Fruit fly (Drosophila melanogaster) whole organism, embryonic: ENCODE data around the gene CG10761.

Experiments used
- Awh ChIP-seq: fragments of 200-800 bp; sonication (Bioruptor generic); IDR thresholded peaks from 2 replicates; pipeline ENCODE4, ENCODE4 v1.3.6; 2022; ENCODE audit warnings: missing biosample characterization, missing genetic modification characterization
- CG1024 ChIP-seq: fragments of 200-800 bp; sonication (Bioruptor generic); IDR thresholded peaks from 2 replicates; pipeline ENCODE4 v1.3.6; 2022; ENCODE audit warnings: missing biosample characterization, missing genetic modification characterization
- CG10565 ChIP-seq: fragments of 200-800 bp; sonication (Bioruptor generic); optimal IDR thresholded peaks from 3 replicates; lab custom pipeline; 2016; ENCODE audit warnings: missing biosample characterization, mild to moderate bottlenecking, missing genetic modification characterization
- CG10979 ChIP-seq: fragments of 200-800 bp; sonication (Bioruptor generic); optimal IDR thresholded peaks from 2 replicates; lab custom pipeline; 2018; ENCODE audit warnings: missing biosample characterization, mild to moderate bottlenecking, missing genetic modification characterization, moderate library complexity
- CG11093 ChIP-seq: fragments of 200-800 bp; sonication (Bioruptor generic); IDR thresholded peaks from 3 replicates; pipeline ENCODE4 v1.3.6; 2022; ENCODE audit warnings: missing biosample characterization, missing genetic modification characterization
- CG11247 ChIP-seq: fragments of 200-800 bp; sonication (Bioruptor generic); IDR thresholded peaks from 2 replicates; pipeline ENCODE4 v1.3.6; 2022; ENCODE audit warnings: missing biosample characterization, missing genetic modification characterization
- CG12219 ChIP-seq: fragments of 200-800 bp; sonication (Bioruptor generic); optimal IDR thresholded peaks from 3 replicates; lab custom pipeline; 2018; ENCODE audit warnings: missing biosample characterization, mild to moderate bottlenecking, missing genetic modification characterization
- CG14667 ChIP-seq: fragments of 200-800 bp; sonication (Bioruptor generic); IDR thresholded peaks from 2 replicates; pipeline ENCODE4 v1.3.6; 2022; ENCODE audit warnings: missing biosample characterization, missing genetic modification characterization
- CG15269 ChIP-seq: fragments of 200-800 bp; sonication (Bioruptor generic); optimal IDR thresholded peaks from 2 replicates; lab custom pipeline; 2018; ENCODE audit warnings: missing biosample characterization, mild to moderate bottlenecking, missing genetic modification characterization, moderate library complexity
- CG15514 ChIP-seq: fragments of 200-800 bp; sonication (Bioruptor generic); optimal IDR thresholded peaks from 3 replicates; lab custom pipeline; 2017; ENCODE audit warnings: missing biosample characterization, missing genetic modification characterization, mild to moderate bottlenecking, moderate library complexity, missing genetic modification reagents
- CG17361 ChIP-seq: fragments of 200-800 bp; sonication (Bioruptor generic); IDR thresholded peaks from 3 replicates; pipeline ENCODE4 v1.3.6; 2022; ENCODE audit warnings: missing biosample characterization, missing genetic modification characterization
- CG17802 ChIP-seq: fragments of 200-800 bp; sonication (Bioruptor generic); optimal IDR thresholded peaks from 2 replicates; lab custom pipeline; 2018; ENCODE audit warnings: missing biosample characterization, mild to moderate bottlenecking, missing genetic modification characterization, moderate library complexity
- CG18011 ChIP-seq: fragments of 200-800 bp; sonication (Bioruptor generic); optimal IDR thresholded peaks from 2 replicates; lab custom pipeline; 2017; ENCODE audit warnings: missing biosample characterization, missing genetic modification characterization, mild to moderate bottlenecking, moderate library complexity, missing genotype
- CG18262 ChIP-seq: fragments of 200-800 bp; optimal IDR thresholded peaks from 3 replicates; lab custom pipeline; 2019; ENCODE audit warnings: missing biosample characterization, mild to moderate bottlenecking, missing genetic modification characterization, moderate library complexity
- CG2116 ChIP-seq: fragments of 200-800 bp; sonication (Bioruptor generic); optimal IDR thresholded peaks from 3 replicates; lab custom pipeline; 2018; ENCODE audit warnings: missing biosample characterization, mild to moderate bottlenecking, missing genetic modification characterization
- CG30020 ChIP-seq: fragments of 200-800 bp; optimal IDR thresholded peaks from 2 replicates; lab custom pipeline; 2019; ENCODE audit warnings: missing biosample characterization, mild to moderate bottlenecking, missing genetic modification characterization, moderate library complexity
- CG30431 ChIP-seq: fragments of 200-800 bp; sonication (Bioruptor generic); optimal IDR thresholded peaks from 2 replicates; lab custom pipeline; 2017; ENCODE audit warnings: missing biosample characterization, missing genetic modification characterization
- CG4328 ChIP-seq: fragments of 200-800 bp; sonication (Bioruptor generic); optimal IDR thresholded peaks from 3 replicates; lab custom pipeline; 2017; ENCODE audit warnings: missing biosample characterization, missing genetic modification reagents, missing genetic modification characterization
- CG4707 ChIP-seq: fragments of 200-800 bp; sonication (Bioruptor generic); optimal IDR thresholded peaks from 2 replicates; lab custom pipeline; 2018; ENCODE audit warnings: missing biosample characterization, mild to moderate bottlenecking, missing genetic modification characterization, moderate library complexity
- CG4820 ChIP-seq: fragments of 200-800 bp; sonication (Bioruptor generic); optimal IDR thresholded peaks from 3 replicates; lab custom pipeline; 2016; ENCODE audit warnings: missing biosample characterization, missing genetic modification characterization
- CG5180 ChIP-seq: fragments of 200-800 bp; sonication (Bioruptor generic); optimal IDR thresholded peaks from 3 replicates; lab custom pipeline; 2017; ENCODE audit warnings: missing biosample characterization, missing genetic modification characterization, mild to moderate bottlenecking, moderate library complexity, missing genetic modification reagents
- CG7928 ChIP-seq: fragments of 200-800 bp; sonication (Bioruptor generic); optimal IDR thresholded peaks from 2 replicates; lab custom pipeline; 2017; ENCODE audit warnings: missing biosample characterization, mild to moderate bottlenecking, missing genetic modification characterization
- CG8765 ChIP-seq: fragments of 200-800 bp; sonication (Bioruptor generic); IDR thresholded peaks from 2 replicates; pipeline ENCODE4 v1.3.6; 2022; ENCODE audit warnings: missing biosample characterization, missing genetic modification characterization
- Ets65A ChIP-seq: fragments of 200-800 bp; sonication (Bioruptor generic); peaks from one replicate; lab custom pipeline; 2016; ENCODE audit warnings: missing biosample characterization, missing genetic modification characterization
- HLHmδ ChIP-seq: fragments of 200-800 bp; sonication (Bioruptor generic); optimal IDR thresholded peaks from 2 replicates; lab custom pipeline; 2018; ENCODE audit warnings: missing biosample characterization, mild to moderate bottlenecking, missing genetic modification characterization, moderate library complexity
- Hr39 ChIP-seq: fragments of >200 bp; optimal IDR thresholded peaks from 2 replicates; lab custom pipeline; 2017
- Mrtf ChIP-seq: fragments of 200-800 bp; sonication (Bioruptor generic); IDR thresholded peaks from 3 replicates; pipeline ENCODE4 v1.3.6; 2022; ENCODE audit warnings: missing biosample characterization, missing genetic modification characterization
- Ptx1 ChIP-seq: fragments of 200-800 bp; sonication (Bioruptor generic); IDR thresholded peaks from 2 replicates; pipeline ENCODE4 v1.3.6; 2022; ENCODE audit warnings: missing biosample characterization, missing genetic modification characterization
- Sin3A ChIP-seq: fragments of >200 bp; optimal IDR thresholded peaks from 2 replicates; lab custom pipeline; 2018
- Sox100B ChIP-seq: fragments of 200-800 bp; sonication (Bioruptor generic); optimal IDR thresholded peaks from 3 replicates; lab custom pipeline; 2018; ENCODE audit warnings: missing biosample characterization, mild to moderate bottlenecking, missing genetic modification characterization
- TFAM ChIP-seq: fragments of 200-800 bp; sonication (Bioruptor generic); optimal IDR thresholded peaks from 2 replicates; lab custom pipeline; 2017; ENCODE audit warnings: missing biosample characterization, missing genetic modification characterization, inconsistent platforms
- Trl ChIP-seq, 3 experiments: fragments of >200 bp in 2 of 3; fragments of 200-800 bp in 1 of 3; sonication (Bioruptor generic) in 1 of 3; optimal IDR thresholded peaks; 2 replicates in 1 of 3; 3 replicates in 2 of 3; lab custom pipeline; 2016 to 2017; ENCODE audit warnings: missing biosample characterization in 1 of 3, missing genetic modification characterization in 1 of 3
- ase ChIP-seq: fragments of 200-800 bp; sonication (Bioruptor generic); IDR thresholded peaks from 3 replicates; pipeline ENCODE4 v1.3.6; 2022; ENCODE audit warnings: missing biosample characterization, missing genetic modification characterization
- dysf ChIP-seq: fragments of 200-800 bp; sonication (Bioruptor generic); IDR thresholded peaks from 3 replicates; pipeline ENCODE4 v1.3.6; 2022; ENCODE audit warnings: missing biosample characterization, missing genetic modification characterization
- esg ChIP-seq: fragments of 200-800 bp; sonication (Bioruptor generic); conservative IDR thresholded peaks from 2 replicates; pipeline ENCODE4 v1.3.6; 2022; ENCODE audit warnings: missing biosample characterization, missing genetic modification characterization
- gce ChIP-seq: fragments of 200-800 bp; sonication (Bioruptor generic); IDR thresholded peaks from 3 replicates; pipeline ENCODE4 v1.3.6; 2022; ENCODE audit warnings: missing biosample characterization, missing genetic modification characterization
- hbn ChIP-seq: fragments of 200-800 bp; sonication (Bioruptor generic); IDR thresholded peaks from 2 replicates; pipeline ENCODE4 v1.3.6; 2022; ENCODE audit warnings: missing biosample characterization, missing genetic modification characterization; ENCODE audit not compliant: partially characterized antibody
- her ChIP-seq: fragments of 200-800 bp; sonication (Bioruptor generic); optimal IDR thresholded peaks from 2 replicates; lab custom pipeline; 2016; ENCODE audit warnings: missing biosample characterization, missing genetic modification characterization
- insv ChIP-seq, 2 experiments: fragments of 200-800 bp; sonication (Bioruptor generic); optimal IDR thresholded peaks; 3 replicates each; lab custom pipeline; 2016 to 2018; ENCODE audit warnings: missing biosample characterization in 2 of 2, missing genetic modification characterization in 2 of 2
- maf-S ChIP-seq: fragments of 200-800 bp; sonication (Bioruptor generic); optimal IDR thresholded peaks from 2 replicates; lab custom pipeline; 2016; ENCODE audit warnings: missing biosample characterization, missing genetic modification characterization
- mld ChIP-seq: fragments of 200-800 bp; sonication (Bioruptor generic); IDR thresholded peaks from 3 replicates; pipeline ENCODE4 v1.3.6; 2022; ENCODE audit warnings: missing biosample characterization, missing genetic modification characterization; ENCODE audit not compliant: partially characterized antibody
- odd ChIP-seq: fragments of 200-800 bp; sonication (Bioruptor generic); optimal IDR thresholded peaks from 2 replicates; lab custom pipeline; 2017; ENCODE audit warnings: missing biosample characterization, mild to moderate bottlenecking, missing genetic modification characterization
- onecut ChIP-seq: fragments of 200-800 bp; sonication (Bioruptor generic); IDR thresholded peaks from 2 replicates; pipeline ENCODE4 v1.3.6; 2022; ENCODE audit warnings: missing biosample characterization, missing genetic modification characterization
- pb ChIP-seq: fragments of 200-800 bp; sonication (Bioruptor generic); optimal IDR thresholded peaks from 3 replicates; lab custom pipeline; 2016; ENCODE audit warnings: missing biosample characterization, missing genetic modification characterization
- phol ChIP-seq: fragments of 200-800 bp; sonication (Bioruptor generic); optimal IDR thresholded peaks from 3 replicates; lab custom pipeline; 2018; ENCODE audit warnings: missing biosample characterization, mild to moderate bottlenecking, missing genetic modification characterization, moderate library complexity
- scrt ChIP-seq: fragments of 200-800 bp; sonication (Bioruptor generic); optimal IDR thresholded peaks from 2 replicates; lab custom pipeline; 2018; ENCODE audit warnings: missing biosample characterization, mild to moderate bottlenecking, missing genetic modification characterization, moderate library complexity
- stc ChIP-seq: fragments of 200-800 bp; sonication (Bioruptor generic); IDR thresholded peaks from 2 replicates; pipeline ENCODE4 v1.3.6; 2022; ENCODE audit warnings: missing biosample characterization, missing genetic modification characterization
- toy ChIP-seq: fragments of 200-800 bp; sonication (Bioruptor generic); IDR thresholded peaks from 2 replicates; pipeline ENCODE4 v1.3.6; 2022; ENCODE audit warnings: missing biosample characterization, missing genetic modification characterization
- unpg ChIP-seq: fragments of 200-800 bp; sonication (Bioruptor generic); optimal IDR thresholded peaks from 3 replicates; lab custom pipeline; 2018; ENCODE audit warnings: missing biosample characterization, mild to moderate bottlenecking, missing genetic modification characterization, moderate library complexity
- zfh2 ChIP-seq: fragments of 200-800 bp; sonication (Bioruptor generic); optimal IDR thresholded peaks from 2 replicates; lab custom pipeline; 2016; ENCODE audit warnings: missing biosample characterization, missing genetic modification characterization

CG10761 gene

DNA sequence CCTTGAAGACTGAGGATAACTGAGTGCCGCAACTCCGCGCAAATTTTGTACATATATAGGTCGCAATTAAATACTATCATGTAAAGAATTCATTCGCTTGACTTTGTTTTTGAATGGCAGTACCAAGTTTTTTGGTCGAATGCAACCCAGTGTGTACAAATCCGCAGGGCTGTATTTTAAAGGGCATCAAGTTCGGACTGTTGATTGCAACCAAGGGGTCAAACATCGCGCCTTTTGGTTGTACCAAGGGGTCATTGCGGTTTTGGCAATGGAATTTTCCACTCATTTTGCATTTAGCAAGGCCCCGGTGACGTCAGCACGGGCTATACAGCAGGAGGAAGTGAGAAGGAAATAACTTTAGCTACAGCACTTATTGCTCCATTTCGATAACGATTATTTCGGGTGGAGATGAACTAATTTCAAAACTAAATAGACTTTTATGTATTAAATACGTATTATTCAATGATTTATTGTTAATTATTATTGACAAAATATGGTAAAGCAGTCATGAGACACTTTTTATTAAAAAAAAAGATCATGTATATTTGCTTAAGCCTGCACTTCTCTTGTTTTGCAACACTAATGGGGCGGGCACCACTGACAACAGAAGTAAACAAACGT, 30.8 kb downstream of the CG10761 start, which contains the start of gene CG10958 (continued):
- no peak for TF ChIP-seq toy
- TF ChIP-seq CG11093 = no peak
- peak; percentile 34 for TF ChIP-seq CG5180 (GFP tag; lab: Kevin White, UChicago)
- TF ChIP-seq Awh (GFP tag; lab: Robert Waterston, UW) = 0 out of 2 replicates have a peak, but pooled peaks have one; percentile 48
- TF ChIP-seq Mrtf (GFP tag; lab: Robert Waterston, UW) = no peak
- TF ChIP-seq hbn (GFP tag; lab: Robert Waterston, UW) = peak; percentile 32; the same call in 1 of the 2 replicates
- no peak for TF ChIP-seq CG17802
- peak; percentile 60 for TF ChIP-seq CG18011 (GFP tag; lab: Kevin White, UChicago)
- TF ChIP-seq her (GFP tag; lab: Kevin White, UChicago) = no peak
- no peak for TF ChIP-seq scrt (GFP tag; lab: Kevin White, UChicago)
- TF ChIP-seq CG1024 (GFP tag; lab: Robert Waterston, UW) = no peak
- TF ChIP-seq onecut (GFP tag; lab: Robert Waterston, UW) = no peak
- no peak for TF ChIP-seq CG10565
- peak; percentile 34 for TF ChIP-seq Ets65A (GFP tag; lab: Kevin White, UChicago)
- peak; percentile 11 for TF ChIP-seq CG30020
- TF ChIP-seq insv (GFP tag; optimal IDR thresholded peaks at IDR 0.05; lab: Kevin White, UChicago) = peak in 1 of 2 experiments; percentile 42
- 0 out of 3 replicates have a peak, but pooled peaks have one; percentile 32 for TF ChIP-seq ase
- peak; percentile 37; the same call in 2 of the 3 replicates for TF ChIP-seq dysf (GFP tag; lab: Robert Waterston, UW)
- TF ChIP-seq CG30431 = no peak
- no peak for TF ChIP-seq HLHmδ (GFP tag; lab: Kevin White, UChicago)
- TF ChIP-seq phol = peak; percentile 47
- peak; percentile 55 for TF ChIP-seq CG18262 (tag; lab: Kevin White, UChicago)
- peak; percentile 40; the same call in 1 of the 2 replicates for TF ChIP-seq CG14667
- TF ChIP-seq TFAM (GFP tag; lab: Kevin White, UChicago) = no peak
- TF ChIP-seq Trl (optimal IDR thresholded peaks at IDR 0.05; lab: Kevin White, UChicago) = no peak
- TF ChIP-seq Trl (GFP tag; optimal IDR thresholded peaks at IDR 0.05; lab: Kevin White, UChicago) = peak; percentile 12
- no peak for TF ChIP-seq CG7928
- TF ChIP-seq CG10979 = peak; percentile 28
- peak; percentile 26 for TF ChIP-seq zfh2 (GFP tag; lab: Kevin White, UChicago)
- TF ChIP-seq CG15269 = peak; percentile 64
- TF ChIP-seq Ptx1 = peak; percentile 73
- peak; percentile 65; the same call in 2 of the 3 replicates for TF ChIP-seq CG17361 (GFP tag; lab: Robert Waterston, UW)
- TF ChIP-seq CG15514 (GFP tag; lab: Kevin White, UChicago) = peak; percentile 85
- no peak for TF ChIP-seq pb
- peak; percentile 5 for TF ChIP-seq CG4328
- TF ChIP-seq CG4820 (GFP tag; lab: Kevin White, UChicago) = peak; percentile 53
- TF ChIP-seq CG2116 = peak; percentile 99
- peak; percentile 55 for TF ChIP-seq Sox100B (GFP tag; lab: Kevin White, UChicago)
- peak; percentile 14 for TF ChIP-seq odd (GFP tag; lab: Kevin White, UChicago)
- TF ChIP-seq esg (GFP tag; lab: Robert Waterston, UW) = 0 out of 2 replicates have a peak, but pooled peaks have one; percentile 20
- no peak for TF ChIP-seq mld (GFP tag; lab: Robert Waterston, UW)
- TF ChIP-seq CG11247 (GFP tag; lab: Robert Waterston, UW) = peak; percentile 30
- 0 out of 2 replicates have a peak, but pooled peaks have one; percentile 16 for TF ChIP-seq CG8765 (GFP tag; lab: Robert Waterston, UW)
- no peak for TF ChIP-seq Hr39 (lab: Kevin White, UChicago)
- TF ChIP-seq unpg (GFP tag; lab: Kevin White, UChicago) = peak; percentile 59
- TF ChIP-seq gce (GFP tag; lab: Robert Waterston, UW) = no peak
- TF ChIP-seq CG4707 (GFP tag; lab: Kevin White, UChicago) = no peak
- peak; percentile 8 for TF ChIP-seq Sin3A (lab: Kevin White, UChicago)
- TF ChIP-seq stc = no peak
- TF ChIP-seq maf-S (GFP tag; lab: Kevin White, UChicago) = peak; percentile 4
- no peak for TF ChIP-seq CG12219
